Worm (Caenorhabditis elegans) whole organism, L4 larva: ENCODE measurements around the gene F38B6.2.

Source experiments
- F26F4.8 ChIP-seq: fragments of 200-800 bp; sonication (Bioruptor generic); conservative IDR thresholded peaks from 2 replicates; pipeline ENCODE4 v1.3.6; 2022; ENCODE audit warnings: missing genetic modification characterization, missing compliant biosample characterization
- R02D3.7 ChIP-seq: fragments of 150-350 bp; sonication (generic microtip); optimal IDR thresholded peaks from 3 replicates; lab custom pipeline; 2014; ENCODE audit warnings: missing biosample characterization, missing genetic modification characterization
- aha-1 ChIP-seq: fragments of 150-350 bp; peaks from one replicate; lab custom pipeline; 2014; ENCODE audit warnings: missing biosample characterization, missing genetic modification characterization
- aly-2 ChIP-seq: sonication (generic microtip); optimal IDR thresholded peaks from 2 replicates; lab custom pipeline; 2018; ENCODE audit warnings: missing biosample characterization, missing genetic modification characterization
- arid-1 ChIP-seq: fragments of 200-800 bp; sonication (Bioruptor generic); conservative IDR thresholded peaks from 2 replicates; pipeline ENCODE4 v1.3.6; 2022; ENCODE audit warnings: missing genetic modification reagents, missing genetic modification characterization, missing compliant biosample characterization
- ceh-44 ChIP-seq: fragments of 200-800 bp; sonication (Bioruptor generic); IDR thresholded peaks from 2 replicates; pipeline ENCODE4 v1.3.6; 2022; ENCODE audit warnings: missing genetic modification reagents, missing genetic modification characterization, missing compliant biosample characterization
- ceh-62 ChIP-seq: sonication (generic microtip); optimal IDR thresholded peaks from 2 replicates; lab custom pipeline; 2017; ENCODE audit warnings: missing biosample characterization, missing genetic modification characterization
- ctbp-1 ChIP-seq: fragments of 200-800 bp; sonication (Bioruptor generic); IDR thresholded peaks from 2 replicates; pipeline ENCODE4 v1.3.6; 2022; ENCODE audit warnings: missing genetic modification reagents, missing genetic modification characterization, missing compliant biosample characterization
- daf-16 ChIP-seq, 3 experiments: sonication (generic microtip); optimal IDR thresholded peaks; 2 replicates each; lab custom pipeline; 2016 to 2017; ENCODE audit warnings: missing genetic modification characterization in 3 of 3, missing genetic modification reagents in 3 of 3, mild to moderate bottlenecking in 2 of 3, missing compliant biosample characterization in 2 of 3, missing biosample characterization in 1 of 3, moderate library complexity in 1 of 3
- dmd-6 ChIP-seq: fragments of 200-800 bp; sonication (Bioruptor generic); IDR thresholded peaks from 2 replicates; pipeline ENCODE4 v1.3.6; 2022; ENCODE audit warnings: missing genetic modification reagents, missing genetic modification characterization, missing compliant biosample characterization
- dmd-8 ChIP-seq: fragments of 200-800 bp; sonication (Bioruptor generic); IDR thresholded peaks from 2 replicates; pipeline ENCODE4 v1.3.6; 2022; ENCODE audit warnings: missing genetic modification characterization, missing compliant biosample characterization
- dmd-9 ChIP-seq: fragments of 200-800 bp; sonication (Bioruptor generic); IDR thresholded peaks from 2 replicates; pipeline ENCODE4 v1.3.6; 2022; ENCODE audit warnings: missing genetic modification reagents, missing genetic modification characterization, missing compliant biosample characterization
- dve-1 ChIP-seq: sonication (generic microtip); optimal IDR thresholded peaks from 2 replicates; lab custom pipeline; 2017; ENCODE audit warnings: antibody characterized with exemption, mild to moderate bottlenecking, missing genetic modification characterization, missing compliant biosample characterization; ENCODE audit not compliant: insufficient read depth
- fkh-10 ChIP-seq: fragments of 150-350 bp; optimal IDR thresholded peaks from 2 replicates; lab custom pipeline; 2014; ENCODE audit warnings: missing biosample characterization, missing genetic modification reagents, missing genetic modification characterization
- hif-1 ChIP-seq, 2 experiments: sonication (generic microtip); optimal IDR thresholded peaks; 2 replicates each; lab custom pipeline; 2016 to 2017; ENCODE audit warnings: missing compliant biosample characterization in 2 of 2, missing genetic modification characterization in 2 of 2, missing genetic modification reagents in 2 of 2, missing genotype in 2 of 2, mild to moderate bottlenecking in 1 of 2
- hlh-11 ChIP-seq: fragments of 200-800 bp; sonication (Bioruptor generic); optimal IDR thresholded peaks from 2 replicates; lab custom pipeline; 2018; ENCODE audit warnings: mild to moderate bottlenecking, missing genetic modification characterization, missing compliant biosample characterization
- hlh-30 ChIP-seq: sonication (generic microtip); optimal IDR thresholded peaks from 2 replicates; lab custom pipeline; 2017; ENCODE audit warnings: antibody characterized with exemption, mild to moderate bottlenecking, missing genetic modification characterization, missing compliant biosample characterization; ENCODE audit not compliant: insufficient read depth
- jun-1 ChIP-seq: fragments of 150-350 bp; optimal IDR thresholded peaks from 2 replicates; lab custom pipeline; 2014; ENCODE audit warnings: missing biosample characterization, missing genetic modification reagents, missing genetic modification characterization
- lim-7 ChIP-seq: fragments of 200-800 bp; sonication (Bioruptor generic); IDR thresholded peaks from 2 replicates; pipeline ENCODE4 v1.3.6; 2022; ENCODE audit warnings: missing genetic modification characterization, missing compliant biosample characterization
- lin-1 ChIP-seq: fragments of 200-800 bp; sonication (Bioruptor generic); IDR thresholded peaks from 2 replicates; pipeline ENCODE4 v1.3.6; 2022; ENCODE audit warnings: missing genetic modification reagents, missing genetic modification characterization, missing compliant biosample characterization
- lin-15B ChIP-seq: fragments of 150-350 bp; sonication (generic microtip); optimal IDR thresholded peaks from 3 replicates; lab custom pipeline; 2014; ENCODE audit warnings: missing biosample characterization, missing genetic modification characterization
- lin-29 ChIP-seq: fragments of 200-800 bp; sonication (Bioruptor generic); IDR thresholded peaks from 2 replicates; pipeline ENCODE4 v1.3.6; 2022; ENCODE audit warnings: missing genetic modification reagents, missing genetic modification characterization, missing compliant biosample characterization
- lsy-2 ChIP-seq, 2 experiments: fragments of 150-350 bp in 1 of 2; sonication (generic microtip) in 1 of 2; optimal IDR thresholded peaks; 2 replicates each; lab custom pipeline; 2014 to 2017; ENCODE audit warnings: missing biosample characterization in 2 of 2, missing genetic modification characterization in 2 of 2
- madf-9 ChIP-seq: fragments of 200-800 bp; sonication (Bioruptor generic); conservative IDR thresholded peaks from 2 replicates; pipeline ENCODE4 v1.3.6; 2022; ENCODE audit warnings: missing genetic modification reagents, missing genetic modification characterization, missing compliant biosample characterization
- mdl-1 ChIP-seq, 2 experiments: fragments of 150-350 bp in 1 of 2; sonication (generic microtip) in 1 of 2; optimal IDR thresholded peaks; 2 replicates each; lab custom pipeline; 2014 to 2017; ENCODE audit warnings: missing biosample characterization in 2 of 2, missing genetic modification characterization in 2 of 2
- mdt-29 ChIP-seq: fragments of 200-800 bp; sonication (Bioruptor generic); IDR thresholded peaks from 2 replicates; pipeline ENCODE4 v1.3.6; 2022; ENCODE audit warnings: missing genetic modification reagents, missing genetic modification characterization, missing compliant biosample characterization
- mxl-2 ChIP-seq: fragments of 200-800 bp; sonication (Bioruptor generic); conservative IDR thresholded peaks from 2 replicates; pipeline ENCODE4 v1.3.6; 2022; ENCODE audit warnings: missing genetic modification reagents, missing genetic modification characterization, missing compliant biosample characterization
- mxl-3 ChIP-seq: fragments of 200-800 bp; sonication (Bioruptor generic); optimal IDR thresholded peaks from 2 replicates; lab custom pipeline; 2018; ENCODE audit warnings: mild to moderate bottlenecking, missing genetic modification characterization, missing compliant biosample characterization
- nhr-10 ChIP-seq: fragments of 150-350 bp; optimal IDR thresholded peaks from 2 replicates; lab custom pipeline; 2014; ENCODE audit warnings: missing biosample characterization, missing genetic modification characterization
- nhr-102 ChIP-seq: sonication (generic microtip); optimal IDR thresholded peaks from 2 replicates; lab custom pipeline; 2016; ENCODE audit warnings: mild to moderate bottlenecking, missing genetic modification characterization, moderate library complexity, missing compliant biosample characterization
- nhr-11 ChIP-seq: fragments of 150-350 bp; optimal IDR thresholded peaks from 2 replicates; lab custom pipeline; 2014; ENCODE audit warnings: missing biosample characterization, missing genetic modification characterization
- nhr-237 ChIP-seq: sonication (generic microtip); optimal IDR thresholded peaks from 2 replicates; lab custom pipeline; 2017; ENCODE audit warnings: missing biosample characterization, missing genetic modification characterization
- nhr-28 ChIP-seq: fragments of 150-350 bp; optimal IDR thresholded peaks from 2 replicates; lab custom pipeline; 2014; ENCODE audit warnings: missing biosample characterization, missing genetic modification characterization
- nhr-48 ChIP-seq: sonication (generic microtip); optimal IDR thresholded peaks from 2 replicates; lab custom pipeline; 2016; ENCODE audit warnings: mild to moderate bottlenecking, missing genetic modification characterization, missing compliant biosample characterization
- rbr-2 ChIP-seq: sonication (generic microtip); optimal IDR thresholded peaks from 2 replicates; lab custom pipeline; 2016; ENCODE audit warnings: missing genotype, missing genetic modification characterization, missing compliant biosample characterization
- saeg-2 ChIP-seq: fragments of 200-800 bp; sonication (Bioruptor generic); IDR thresholded peaks from 2 replicates; pipeline ENCODE4 v1.3.6; 2022; ENCODE audit warnings: missing genetic modification reagents, missing genetic modification characterization, missing compliant biosample characterization
- set-16 ChIP-seq: fragments of 200-800 bp; sonication (Bioruptor generic); IDR thresholded peaks from 2 replicates; pipeline ENCODE4 v1.3.6; 2022; ENCODE audit warnings: missing genetic modification reagents, missing genetic modification characterization, missing compliant biosample characterization
- spr-1 ChIP-seq: sonication (generic microtip); optimal IDR thresholded peaks from 2 replicates; lab custom pipeline; 2016; ENCODE audit warnings: mild to moderate bottlenecking, missing genetic modification characterization, missing compliant biosample characterization
- tag-97 ChIP-seq: fragments of 200-800 bp; sonication (Bioruptor generic); IDR thresholded peaks from 2 replicates; pipeline ENCODE4 v1.3.6; 2022; ENCODE audit warnings: missing genetic modification characterization, missing compliant biosample characterization
- unc-62 ChIP-seq, 3 experiments: fragments of 150-350 bp in 1 of 3; sonication (generic microtip); optimal IDR thresholded peaks in 2 of 3; peaks in 1 of 3; 1 replicate in 1 of 3; 2 replicates in 2 of 3; lab custom pipeline; 2014 to 2017; ENCODE audit warnings: missing biosample characterization in 3 of 3, missing genetic modification characterization in 3 of 3, missing genetic modification reagents in 3 of 3, missing genotype in 1 of 3
- vab-7 ChIP-seq: fragments of 200-800 bp; sonication (Bioruptor generic); IDR thresholded peaks from 2 replicates; pipeline ENCODE4 v1.3.6; 2022; ENCODE audit warnings: missing genetic modification reagents, missing genetic modification characterization, missing compliant biosample characterization
- zag-1 ChIP-seq: fragments of 150-350 bp; optimal IDR thresholded peaks from 2 replicates; lab custom pipeline; 2014; ENCODE audit warnings: missing biosample characterization, missing genetic modification characterization
- zfp-2 ChIP-seq: sonication (generic microtip); optimal IDR thresholded peaks from 2 replicates; lab custom pipeline; 2016; ENCODE audit warnings: mild to moderate bottlenecking, missing genetic modification characterization, missing compliant biosample characterization
- zip-11 ChIP-seq: fragments of 200-800 bp; sonication (Bioruptor generic); IDR thresholded peaks from 2 replicates; pipeline ENCODE4 v1.3.6; 2022; ENCODE audit warnings: missing genetic modification characterization, missing compliant biosample characterization
- ztf-7 ChIP-seq: fragments of 150-350 bp; optimal IDR thresholded peaks from 2 replicates; lab custom pipeline; 2014; ENCODE audit warnings: missing biosample characterization, missing genetic modification characterization

Gene F38B6.2

DNA sequence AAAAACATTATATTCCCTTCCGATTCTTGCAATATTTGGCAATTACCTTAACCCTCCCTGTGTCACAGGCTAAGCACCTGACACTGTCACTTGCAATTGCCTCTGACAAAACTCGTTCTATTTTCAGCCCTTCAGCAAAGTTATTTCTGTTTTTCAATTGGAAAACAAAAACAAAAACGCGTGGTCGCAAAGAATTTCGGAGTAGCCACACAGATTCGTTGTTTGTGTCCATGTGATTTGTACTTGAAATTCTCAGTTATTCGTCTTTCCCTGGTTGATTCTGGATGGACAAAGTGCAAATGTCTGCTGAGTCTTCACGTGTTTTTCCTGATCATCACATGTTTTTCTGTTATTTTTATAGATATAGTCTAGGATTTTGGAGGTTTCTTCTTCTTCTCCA, 37.2 kb downstream of the F38B6.2 start:
- TF ChIP-seq hif-1 (tag; optimal IDR thresholded peaks at IDR 0.05; lab: Kevin White, UChicago): peak in 1 of 2 experiments; percentile 54
- TF ChIP-seq mdl-1 (tag; optimal IDR thresholded peaks at IDR 0.05; lab: Kevin White, UChicago): peak; percentile 50 to 91
- no peak for TF ChIP-seq dmd-9 (GFP tag; lab: Robert Waterston, UW)
- TF ChIP-seq mdt-29 (GFP tag; lab: Robert Waterston, UW): 0 out of 2 replicates have a peak, but pooled peaks have one; percentile 13
- no peak for TF ChIP-seq dmd-8 (GFP tag; lab: Robert Waterston, UW)
- TF ChIP-seq lsy-2 (tag; optimal IDR thresholded peaks at IDR 0.05; lab: Kevin White, UChicago): peak in 1 of 2 experiments; percentile 40
- TF ChIP-seq tag-97 (GFP tag; lab: Robert Waterston, UW): no peak
- TF ChIP-seq F26F4.8: no peak
- TF ChIP-seq lim-7 (GFP tag; lab: Robert Waterston, UW): no peak
- peak; percentile 17 for TF ChIP-seq nhr-102 (tag; lab: Kevin White, UChicago)
- no peak for TF ChIP-seq zfp-2 (tag; lab: Kevin White, UChicago)
- TF ChIP-seq hlh-30 (tag; lab: Kevin White, UChicago): peak; percentile 95
- TF ChIP-seq ceh-62 (tag; lab: Kevin White, UChicago): no peak
- no peak for TF ChIP-seq nhr-10 (tag; lab: Kevin White, UChicago)
- peak; percentile 3 for TF ChIP-seq nhr-28 (tag; lab: Kevin White, UChicago)
- TF ChIP-seq daf-16 (GFP tag; optimal IDR thresholded peaks at IDR 0.05; lab: Kevin White, UChicago): peak in 1 of 2 experiments; percentile 91
- peak; percentile 23 for TF ChIP-seq daf-16 (tag; optimal IDR thresholded peaks at IDR 0.05; lab: Kevin White, UChicago)
- peak; percentile 64 for TF ChIP-seq nhr-48 (tag; lab: Kevin White, UChicago)
- TF ChIP-seq aha-1 (tag; lab: Kevin White, UChicago): peak; percentile 44
- no peak for TF ChIP-seq aly-2 (tag; lab: Kevin White, UChicago)
- no peak for TF ChIP-seq zag-1 (tag; lab: Kevin White, UChicago)
- peak; percentile 41; the same call in 1 of the 2 replicates for TF ChIP-seq dmd-6 (GFP tag; lab: Robert Waterston, UW)
- TF ChIP-seq ceh-44 (GFP tag; lab: Robert Waterston, UW): no peak
- TF ChIP-seq dve-1 (tag; lab: Kevin White, UChicago): peak; percentile 60
- TF ChIP-seq mxl-2: no peak
- TF ChIP-seq nhr-11 (tag; lab: Kevin White, UChicago): peak; percentile 46
- TF ChIP-seq R02D3.7 (tag; lab: Kevin White, UChicago): no peak
- no peak for TF ChIP-seq set-16 (GFP tag; lab: Robert Waterston, UW)
- no peak for TF ChIP-seq lin-29 (GFP tag; lab: Robert Waterston, UW)
- TF ChIP-seq spr-1 (tag; lab: Kevin White, UChicago): no peak
- TF ChIP-seq hlh-11 (tag; lab: Kevin White, UChicago): peak; percentile 66
- peak; percentile 48 for TF ChIP-seq mxl-3 (GFP tag; lab: Kevin White, UChicago)
- TF ChIP-seq unc-62 (GFP tag; optimal IDR thresholded peaks at IDR 0.05 in 1 of 2; lab: Kevin White, UChicago): peak in 1 of 2 experiments; percentile 59
- TF ChIP-seq unc-62 (tag; optimal IDR thresholded peaks at IDR 0.05; lab: Kevin White, UChicago): no peak
- no peak for TF ChIP-seq zip-11
- TF ChIP-seq, all 104 proteins: peak for 16

DNA sequence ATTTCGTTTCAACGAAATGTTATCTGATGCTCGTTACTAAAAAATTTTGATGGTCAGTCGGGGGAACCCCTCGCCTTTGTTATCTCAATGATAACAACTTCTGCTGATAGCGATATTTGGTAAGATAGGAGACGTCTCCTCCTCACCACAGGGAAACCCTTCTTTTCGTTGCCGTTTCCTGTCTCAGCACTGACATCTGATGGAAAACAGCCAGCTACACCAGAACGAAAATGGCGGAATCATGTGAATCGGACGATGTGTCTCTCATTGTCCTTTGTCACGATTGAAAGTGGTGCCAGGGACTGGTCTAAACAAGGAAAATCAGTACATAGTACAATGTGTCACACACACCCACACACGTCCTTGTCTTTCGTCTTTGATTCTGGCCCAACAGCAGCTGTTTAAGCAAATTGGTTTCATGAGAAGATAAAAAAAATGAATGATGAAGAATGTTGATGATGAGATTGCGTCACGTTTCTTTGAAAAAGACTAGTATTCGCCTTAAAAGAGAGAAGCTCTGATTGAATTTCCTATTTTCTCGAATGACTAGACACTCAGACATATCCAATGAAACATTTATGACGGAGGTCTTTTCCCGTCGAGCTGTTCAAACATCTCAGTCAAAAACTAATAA, 38.1 kb downstream of the F38B6.2 start:
- peak; percentile 97 for TF ChIP-seq hlh-30 (tag; lab: Kevin White, UChicago)
- peak; percentile 80 for TF ChIP-seq mxl-3 (GFP tag; lab: Kevin White, UChicago)
- no peak for TF ChIP-seq jun-1 (tag; lab: Kevin White, UChicago)
- TF ChIP-seq vab-7: 0 out of 2 replicates have a peak, but pooled peaks have one; percentile 25
- TF ChIP-seq dmd-6 (GFP tag; lab: Robert Waterston, UW): peak; percentile 91
- no peak for TF ChIP-seq nhr-237 (tag; lab: Kevin White, UChicago)
- peak; percentile 52 for TF ChIP-seq fkh-10 (GFP tag; lab: Kevin White, UChicago)
- peak; percentile 95 for TF ChIP-seq hlh-11 (tag; lab: Kevin White, UChicago)
- TF ChIP-seq ctbp-1 (GFP tag; lab: Robert Waterston, UW): peak; percentile 55; the same call in 1 of the 2 replicates
- TF ChIP-seq lin-29 (GFP tag; lab: Robert Waterston, UW): peak; percentile 37; the same call in 1 of the 2 replicates
- peak; percentile 8 to 45 for TF ChIP-seq lsy-2 (tag; optimal IDR thresholded peaks at IDR 0.05; lab: Kevin White, UChicago)
- TF ChIP-seq arid-1 (GFP tag; lab: Robert Waterston, UW): no peak
- no peak for TF ChIP-seq ceh-44 (GFP tag; lab: Robert Waterston, UW)
- peak; percentile 79 for TF ChIP-seq mxl-2
- TF ChIP-seq madf-9 (GFP tag; lab: Robert Waterston, UW): no peak
- TF ChIP-seq hif-1 (tag; optimal IDR thresholded peaks at IDR 0.05; lab: Kevin White, UChicago): peak in 1 of 2 experiments; percentile 24
- TF ChIP-seq nhr-11 (tag; lab: Kevin White, UChicago): peak; percentile 14
- TF ChIP-seq dve-1 (tag; lab: Kevin White, UChicago): peak; percentile 50
- peak; percentile 57; the same call in 1 of the 2 replicates for TF ChIP-seq lin-1 (GFP tag; lab: Robert Waterston, UW)
- TF ChIP-seq zfp-2 (tag; lab: Kevin White, UChicago): no peak
- no peak for TF ChIP-seq ztf-7 (tag; lab: Kevin White, UChicago)
- peak; percentile 23 for TF ChIP-seq rbr-2 (tag; lab: Kevin White, UChicago)
- TF ChIP-seq saeg-2 (GFP tag; lab: Robert Waterston, UW): peak; percentile 67; the same call in 1 of the 2 replicates
- TF ChIP-seq lin-15B: no peak
- peak; percentile 97 for TF ChIP-seq aha-1 (tag; lab: Kevin White, UChicago)
